Fruit fly (Drosophila melanogaster) whole organism, embryonic: ENCODE measurements around the gene CG31141.

Experiments
- Antp ChIP-seq: fragments of 200-800 bp; sonication (Bioruptor generic); optimal IDR thresholded peaks from 3 replicates; lab custom pipeline; 2016; ENCODE audit warnings: missing biosample characterization, missing genetic modification characterization
- Atf6 ChIP-seq: fragments of 200-800 bp; sonication (Bioruptor generic); IDR thresholded peaks from 2 replicates; pipeline ENCODE4 v1.3.6; 2022; ENCODE audit warnings: missing biosample characterization, missing genetic modification characterization
- CG10274 ChIP-seq: fragments of 200-800 bp; sonication (Bioruptor generic); optimal IDR thresholded peaks from 3 replicates; lab custom pipeline; 2017; ENCODE audit warnings: missing biosample characterization, mild to moderate bottlenecking, missing genetic modification characterization
- CG10366 ChIP-seq: fragments of 200-800 bp; sonication (Bioruptor generic); IDR thresholded peaks from 2 replicates; pipeline ENCODE4 v1.3.6; 2022; ENCODE audit warnings: missing biosample characterization, missing genetic modification characterization
- CG10462 ChIP-seq: fragments of 200-800 bp; sonication (Bioruptor generic); optimal IDR thresholded peaks from 2 replicates; lab custom pipeline; 2016; ENCODE audit warnings: missing biosample characterization, missing genetic modification characterization
- CG10565 ChIP-seq: fragments of 200-800 bp; sonication (Bioruptor generic); optimal IDR thresholded peaks from 3 replicates; lab custom pipeline; 2016; ENCODE audit warnings: missing biosample characterization, mild to moderate bottlenecking, missing genetic modification characterization
- CG12071 ChIP-seq: fragments of 200-800 bp; sonication (Bioruptor generic); optimal IDR thresholded peaks from 3 replicates; lab custom pipeline; 2018; ENCODE audit warnings: missing biosample characterization, mild to moderate bottlenecking, missing genetic modification characterization
- CG12942 ChIP-seq: fragments of 200-800 bp; sonication (Bioruptor generic); optimal IDR thresholded peaks from 3 replicates; lab custom pipeline; 2016; ENCODE audit warnings: missing biosample characterization, missing genetic modification characterization
- CG13624 ChIP-seq: fragments of 200-800 bp; sonication (Bioruptor generic); optimal IDR thresholded peaks from 2 replicates; lab custom pipeline; 2016; ENCODE audit warnings: missing biosample characterization, missing genetic modification characterization
- CG14710 ChIP-seq: fragments of 200-800 bp; sonication (Bioruptor generic); optimal IDR thresholded peaks from 3 replicates; lab custom pipeline; 2019; ENCODE audit warnings: missing biosample characterization, mild to moderate bottlenecking, missing genetic modification characterization, moderate library complexity
- CG17359 ChIP-seq: fragments of 200-800 bp; sonication (Bioruptor generic); optimal IDR thresholded peaks from 3 replicates; lab custom pipeline; 2018; ENCODE audit warnings: missing biosample characterization, mild to moderate bottlenecking, missing genetic modification characterization, moderate library complexity
- CG18011 ChIP-seq: fragments of 200-800 bp; sonication (Bioruptor generic); optimal IDR thresholded peaks from 2 replicates; lab custom pipeline; 2017; ENCODE audit warnings: missing biosample characterization, missing genetic modification characterization, mild to moderate bottlenecking, moderate library complexity, missing genotype
- CG18262 ChIP-seq: fragments of 200-800 bp; optimal IDR thresholded peaks from 3 replicates; lab custom pipeline; 2019; ENCODE audit warnings: missing biosample characterization, mild to moderate bottlenecking, missing genetic modification characterization, moderate library complexity
- CG1832 ChIP-seq: fragments of 200-800 bp; sonication (Bioruptor generic); optimal IDR thresholded peaks from 2 replicates; lab custom pipeline; 2017; ENCODE audit warnings: missing biosample characterization, mild to moderate bottlenecking, missing genetic modification characterization, inconsistent platforms
- CG18619 ChIP-seq: fragments of 200-800 bp; sonication (Bioruptor generic); optimal IDR thresholded peaks from 3 replicates; lab custom pipeline; 2017; ENCODE audit warnings: missing biosample characterization, mild to moderate bottlenecking, missing genetic modification characterization
- CG2875 ChIP-seq: fragments of 200-800 bp; sonication (Bioruptor generic); optimal IDR thresholded peaks from 2 replicates; lab custom pipeline; 2017; ENCODE audit warnings: missing biosample characterization, mild to moderate bottlenecking, missing genetic modification characterization, missing genetic modification reagents
- CG30403 ChIP-seq: fragments of 200-800 bp; sonication (Bioruptor generic); optimal IDR thresholded peaks from 3 replicates; lab custom pipeline; 2016; ENCODE audit warnings: missing biosample characterization, missing genetic modification characterization
- CG3407 ChIP-seq: fragments of 200-800 bp; sonication (Bioruptor generic); optimal IDR thresholded peaks from 2 replicates; lab custom pipeline; 2018; ENCODE audit warnings: missing biosample characterization, mild to moderate bottlenecking, missing genetic modification characterization
- CG4404 ChIP-seq: fragments of 200-800 bp; sonication (Bioruptor generic); IDR thresholded peaks from 2 replicates; pipeline ENCODE4 v1.3.6; 2022; ENCODE audit warnings: missing biosample characterization, missing genetic modification characterization
- CG7556 ChIP-seq: fragments of 200-800 bp; sonication (Bioruptor generic); optimal IDR thresholded peaks from 2 replicates; lab custom pipeline; 2017; ENCODE audit warnings: missing biosample characterization, mild to moderate bottlenecking, missing genetic modification characterization
- CG7987 ChIP-seq: fragments of 200-800 bp; sonication (Bioruptor generic); optimal IDR thresholded peaks from 2 replicates; lab custom pipeline; 2018; ENCODE audit warnings: missing biosample characterization, mild to moderate bottlenecking, missing genetic modification characterization, moderate library complexity
- CG8359 ChIP-seq: fragments of 200-800 bp; sonication (Bioruptor generic); optimal IDR thresholded peaks from 2 replicates; lab custom pipeline; 2017; ENCODE audit warnings: missing biosample characterization, mild to moderate bottlenecking, missing genetic modification characterization, borderline replicate concordance
- D19B ChIP-seq: fragments of 200-800 bp; sonication (Bioruptor generic); optimal IDR thresholded peaks from 2 replicates; lab custom pipeline; 2017; ENCODE audit warnings: missing biosample characterization, mild to moderate bottlenecking, missing genetic modification characterization
- Dref ChIP-seq: fragments of 200-800 bp; sonication (Bioruptor generic); IDR thresholded peaks from 2 replicates; pipeline ENCODE4 v1.3.6; 2022; ENCODE audit warnings: missing biosample characterization, missing genetic modification characterization
- Gug ChIP-seq: fragments of 200-800 bp; sonication (Bioruptor generic); IDR thresholded peaks from 4 replicates; pipeline ENCODE4 v1.3.6; 2022; ENCODE audit warnings: missing biosample characterization, missing genetic modification characterization
- HLH3B ChIP-seq: fragments of 200-800 bp; sonication (Bioruptor generic); IDR thresholded peaks from 2 replicates; pipeline ENCODE4 v1.3.6; 2022; ENCODE audit warnings: missing biosample characterization, missing genetic modification characterization
- Lpt ChIP-seq: fragments of >200 bp; optimal IDR thresholded peaks from 2 replicates; lab custom pipeline; 2018; ENCODE audit warnings: missing biosample characterization, missing genetic modification characterization
- MTF-1 ChIP-seq: fragments of 200-800 bp; sonication (Bioruptor generic); optimal IDR thresholded peaks from 2 replicates; lab custom pipeline; 2018; ENCODE audit warnings: missing biosample characterization, mild to moderate bottlenecking, missing genetic modification characterization, borderline replicate concordance
- Nf-YA ChIP-seq: fragments of 200-800 bp; sonication (Bioruptor generic); IDR thresholded peaks from 2 replicates; pipeline ENCODE4 v1.3.6; 2022; ENCODE audit warnings: missing biosample characterization, missing genetic modification characterization
- Nf-YB ChIP-seq: fragments of 200-800 bp; sonication (Bioruptor generic); optimal IDR thresholded peaks from 3 replicates; lab custom pipeline; 2019; ENCODE audit warnings: missing biosample characterization, mild to moderate bottlenecking, missing genetic modification characterization, moderate library complexity
- PHDP ChIP-seq: fragments of 200-800 bp; sonication (Bioruptor generic); optimal IDR thresholded peaks from 3 replicates; lab custom pipeline; 2018; ENCODE audit warnings: missing biosample characterization, mild to moderate bottlenecking, missing genetic modification characterization, moderate library complexity
- ase ChIP-seq: fragments of 200-800 bp; sonication (Bioruptor generic); IDR thresholded peaks from 3 replicates; pipeline ENCODE4 v1.3.6; 2022; ENCODE audit warnings: missing biosample characterization, missing genetic modification characterization
- bigmax ChIP-seq: fragments of 200-800 bp; sonication (Bioruptor generic); optimal IDR thresholded peaks from 2 replicates; lab custom pipeline; 2018; ENCODE audit warnings: missing biosample characterization, mild to moderate bottlenecking, missing genetic modification characterization
- bsh ChIP-seq, 2 experiments: fragments of 200-800 bp; sonication (Bioruptor generic); optimal IDR thresholded peaks; 2 replicates each; lab custom pipeline; 2017 to 2018; ENCODE audit warnings: mild to moderate bottlenecking in 2 of 2, missing biosample characterization in 2 of 2, missing genetic modification characterization in 2 of 2, moderate library complexity in 1 of 2
- chinmo ChIP-seq: fragments of 200-800 bp; sonication (Bioruptor generic); IDR thresholded peaks from 4 replicates; pipeline ENCODE4 v1.3.6; 2022; ENCODE audit warnings: missing biosample characterization, missing genetic modification characterization; ENCODE audit not compliant: partially characterized antibody
- dati ChIP-seq: fragments of 200-800 bp; sonication (Bioruptor generic); IDR thresholded peaks from 2 replicates; pipeline ENCODE4 v1.3.6; 2022; ENCODE audit warnings: missing biosample characterization, missing genetic modification characterization
- dmrt99B ChIP-seq: fragments of 200-800 bp; sonication (Bioruptor generic); optimal IDR thresholded peaks from 2 replicates; lab custom pipeline; 2018; ENCODE audit warnings: missing biosample characterization, mild to moderate bottlenecking, missing genetic modification characterization, moderate library complexity
- esg ChIP-seq: fragments of 200-800 bp; sonication (Bioruptor generic); conservative IDR thresholded peaks from 2 replicates; pipeline ENCODE4 v1.3.6; 2022; ENCODE audit warnings: missing biosample characterization, missing genetic modification characterization
- exex ChIP-seq: fragments of 200-800 bp; sonication (Bioruptor generic); optimal IDR thresholded peaks from 4 replicates; lab custom pipeline; 2018; ENCODE audit warnings: missing biosample characterization, mild to moderate bottlenecking, missing genetic modification characterization, moderate library complexity
- gce ChIP-seq: fragments of 200-800 bp; sonication (Bioruptor generic); IDR thresholded peaks from 3 replicates; pipeline ENCODE4 v1.3.6; 2022; ENCODE audit warnings: missing biosample characterization, missing genetic modification characterization
- mirr ChIP-seq: fragments of 200-800 bp; sonication (Bioruptor generic); optimal IDR thresholded peaks from 3 replicates; lab custom pipeline; 2018; ENCODE audit warnings: missing biosample characterization, mild to moderate bottlenecking, missing genetic modification characterization
- nom ChIP-seq: fragments of 200-800 bp; sonication (Bioruptor generic); optimal IDR thresholded peaks from 2 replicates; lab custom pipeline; 2017; ENCODE audit warnings: missing biosample characterization, missing genetic modification characterization, mild to moderate bottlenecking, moderate library complexity, missing genetic modification reagents
- odd ChIP-seq: fragments of 200-800 bp; sonication (Bioruptor generic); optimal IDR thresholded peaks from 2 replicates; lab custom pipeline; 2017; ENCODE audit warnings: missing biosample characterization, mild to moderate bottlenecking, missing genetic modification characterization
- org-1 ChIP-seq: fragments of 200-800 bp; sonication (Bioruptor generic); optimal IDR thresholded peaks from 2 replicates; lab custom pipeline; 2017; ENCODE audit warnings: missing biosample characterization, missing genetic modification characterization
- pros ChIP-seq: fragments of 200-800 bp; sonication (Bioruptor generic); optimal IDR thresholded peaks from 3 replicates; lab custom pipeline; 2019; ENCODE audit warnings: missing biosample characterization, mild to moderate bottlenecking, missing genetic modification characterization, moderate library complexity
- scrt ChIP-seq: fragments of 200-800 bp; sonication (Bioruptor generic); optimal IDR thresholded peaks from 2 replicates; lab custom pipeline; 2018; ENCODE audit warnings: missing biosample characterization, mild to moderate bottlenecking, missing genetic modification characterization, moderate library complexity
- seq ChIP-seq: fragments of 200-800 bp; sonication (Bioruptor generic); IDR thresholded peaks from 2 replicates; pipeline ENCODE4 v1.3.6; 2022; ENCODE audit warnings: missing biosample characterization, missing genetic modification characterization
- sima ChIP-seq: fragments of 200-800 bp; sonication (Bioruptor generic); optimal IDR thresholded peaks from 2 replicates; lab custom pipeline; 2016; ENCODE audit warnings: missing biosample characterization, missing genetic modification characterization
- unc-4 ChIP-seq: fragments of 200-800 bp; sonication (Bioruptor generic); IDR thresholded peaks from 2 replicates; pipeline ENCODE4 v1.3.6; 2022; ENCODE audit warnings: missing biosample characterization, missing genetic modification characterization; ENCODE audit not compliant: partially characterized antibody
- vvl ChIP-seq: fragments of 200-800 bp; sonication (Bioruptor generic); IDR thresholded peaks from 2 replicates; pipeline ENCODE4 v1.3.6; 2022; ENCODE audit warnings: missing biosample characterization, missing genetic modification characterization

Gene CG31141

dm6 chr3R:23919366-23919765, 3.7 kb upstream of the CG31141 start (continued):
- TF ChIP-seq CG17359 = peak; percentile 63
- peak; percentile 7 for TF ChIP-seq CG18262 (tag; lab: Kevin White, UChicago)
- TF ChIP-seq CG8359 = no peak
- TF ChIP-seq scrt = peak; percentile 58
- TF ChIP-seq odd = peak; percentile 78
- TF ChIP-seq CG10366 (GFP tag; lab: Robert Waterston, UW) = no peak; the same call in 1 of the 2 replicates
- TF ChIP-seq mirr = peak; percentile 83
- 0 out of 3 replicates have a peak, but pooled peaks have one; percentile 28 for TF ChIP-seq gce (GFP tag; lab: Robert Waterston, UW)
- peak; percentile 38 for TF ChIP-seq nom
- peak; percentile 43 for TF ChIP-seq CG3407 (GFP tag; lab: Kevin White, UChicago)
- TF ChIP-seq chinmo = 0 out of 4 replicates have a peak, but pooled peaks have one; percentile 39
- no peak for TF ChIP-seq unc-4 (GFP tag; lab: Robert Waterston, UW)
- peak; percentile 80 for TF ChIP-seq CG7987 (GFP tag; lab: Kevin White, UChicago)
- TF ChIP-seq MTF-1 (GFP tag; lab: Kevin White, UChicago) = peak; percentile 70
- TF ChIP-seq Antp = no peak
- TF ChIP-seq dati (GFP tag; lab: Robert Waterston, UW) = no peak
- TF ChIP-seq ase (GFP tag; lab: Robert Waterston, UW) = 0 out of 3 replicates have a peak, but pooled peaks have one; percentile 13
- TF ChIP-seq org-1 = peak; percentile 47
- TF ChIP-seq seq (GFP tag; lab: Robert Waterston, UW) = peak; percentile 66
- TF ChIP-seq CG10565 (GFP tag; lab: Kevin White, UChicago) = no peak
- TF ChIP-seq dmrt99B (tag; lab: Kevin White, UChicago) = peak; percentile 52
- TF ChIP-seq Dref (GFP tag; lab: Robert Waterston, UW) = no peak
- TF ChIP-seq CG13624 (GFP tag; lab: Kevin White, UChicago) = no peak
- peak; percentile 21 for TF ChIP-seq D19B (GFP tag; lab: Kevin White, UChicago)
- TF ChIP-seq CG18619 (GFP tag; lab: Kevin White, UChicago) = peak; percentile 54
- no peak for TF ChIP-seq Gug (GFP tag; lab: Robert Waterston, UW)
- no peak for TF ChIP-seq CG10462 (GFP tag; lab: Kevin White, UChicago)
- TF ChIP-seq pros (GFP tag; lab: Kevin White, UChicago) = no peak
- TF ChIP-seq CG10274 (GFP tag; lab: Kevin White, UChicago) = peak; percentile 9
- TF ChIP-seq bigmax (GFP tag; lab: Kevin White, UChicago) = peak; percentile 37
- peak; percentile 60 for TF ChIP-seq exex (tag; lab: Kevin White, UChicago)
- TF ChIP-seq CG4404 (GFP tag; lab: Robert Waterston, UW) = no peak
- TF ChIP-seq sima (GFP tag; lab: Kevin White, UChicago) = no peak
- TF ChIP-seq Atf6 (GFP tag; lab: Robert Waterston, UW) = peak; percentile 39; the same call in 1 of the 2 replicates
- no peak for TF ChIP-seq bsh (GFP tag; optimal IDR thresholded peaks at IDR 0.05; lab: Kevin White, UChicago)
- peak; percentile 56 for TF ChIP-seq PHDP (tag; lab: Kevin White, UChicago)
- no peak for TF ChIP-seq vvl (GFP tag; lab: Robert Waterston, UW)
- TF ChIP-seq CG1832 = no peak
- TF ChIP-seq CG30403 = no peak
- peak; percentile 17 for TF ChIP-seq CG14710 (tag; lab: Kevin White, UChicago)
- peak; percentile 8 for TF ChIP-seq CG18011
- TF ChIP-seq Nf-YB = peak; percentile 22
- TF ChIP-seq CG2875 = no peak
- TF ChIP-seq HLH3B (GFP tag; lab: Robert Waterston, UW) = peak; percentile 24; the same call in 1 of the 2 replicates
- no peak for TF ChIP-seq esg (GFP tag; lab: Robert Waterston, UW)
- TF ChIP-seq CG12942 (GFP tag; lab: Kevin White, UChicago) = no peak
- TF ChIP-seq CG12071 (GFP tag; lab: Kevin White, UChicago) = peak; percentile 85
- TF ChIP-seq CG7556 (GFP tag; lab: Kevin White, UChicago) = peak; percentile 29
- TF ChIP-seq Lpt (GFP tag; lab: Kevin White, UChicago) = no peak
- TF ChIP-seq Nf-YA = 0 out of 2 replicates have a peak, but pooled peaks have one; percentile 37
